Fruit fly (Drosophila melanogaster): Measurements from ENCODE around the gene CG43915.
A peak's percentile ranks its signal among the peaks of the same experiment; 100 is the strongest.

CG43915 gene

DNA sequence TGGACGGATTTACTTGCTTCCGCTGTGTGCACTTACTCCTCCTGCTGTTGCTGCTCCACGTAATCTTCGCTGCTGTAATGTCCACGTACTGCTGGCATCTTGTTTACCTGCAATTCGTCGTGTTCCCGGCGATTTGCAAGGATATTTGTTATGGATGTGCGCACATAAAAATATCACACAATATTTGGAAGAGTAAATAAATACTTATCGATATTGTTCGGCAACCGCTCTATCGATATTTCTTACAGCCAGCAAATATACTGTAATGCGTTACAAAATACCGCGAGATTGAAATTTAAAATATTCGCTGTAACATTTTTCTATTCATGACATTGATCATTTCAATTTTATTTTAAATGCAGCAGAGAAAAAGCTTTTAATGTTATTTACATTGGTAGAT, 34.9 kb upstream of the CG43915 start, which contains the start of gene CG10866:
Gene CG10866 (minus strand): TSS at position 187 of the 400 bp plus-strand sequence.
- peak; percentile 7 for TF ChIP-seq CG17801 (GFP tag; optimal IDR thresholded peaks at IDR 0.05; ENCODE audit: partially characterized antibody)

DNA sequence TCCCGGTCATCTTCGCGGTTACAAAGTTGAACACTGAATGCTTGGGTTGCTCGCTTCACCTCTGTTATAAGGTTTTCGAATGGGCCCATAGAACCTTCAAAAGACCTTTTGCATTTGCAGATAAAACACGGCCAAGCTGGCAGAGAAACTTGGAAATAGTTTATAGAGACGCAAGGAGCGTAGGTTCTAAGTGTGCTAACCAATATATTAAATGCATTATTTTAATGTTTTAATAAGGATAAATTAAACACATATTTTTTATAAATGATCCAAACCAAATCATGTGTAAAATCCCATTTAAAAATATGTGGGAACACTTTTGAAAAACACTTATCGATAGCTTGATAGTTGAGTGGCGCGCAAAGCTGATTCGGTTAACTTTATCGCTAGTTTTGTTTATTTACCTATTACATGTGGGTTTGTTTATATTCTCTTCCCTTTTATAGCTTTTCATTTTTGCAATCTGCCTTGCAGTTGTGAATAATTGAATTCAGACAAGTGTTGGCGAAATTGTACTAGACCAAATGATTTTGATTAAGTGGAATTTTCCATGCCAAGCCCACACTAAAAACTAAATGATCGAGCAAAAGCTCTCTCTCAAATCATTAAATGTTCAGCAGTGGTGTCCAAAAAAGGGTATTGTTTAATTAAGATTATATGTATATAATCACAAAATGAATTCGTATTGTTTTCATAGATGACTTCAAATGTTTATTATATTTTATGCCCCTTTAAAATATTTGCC, 32.5 kb upstream of the CG43915 start, which contains the start of gene CG12766:
Gene CG12766 (minus strand): TSS at position 51 of the 745 bp plus-strand sequence.
- peak; percentile 46 for TF ChIP-seq CG17801 (GFP tag; optimal IDR thresholded peaks at IDR 0.05; ENCODE audit: partially characterized antibody)

DNA sequence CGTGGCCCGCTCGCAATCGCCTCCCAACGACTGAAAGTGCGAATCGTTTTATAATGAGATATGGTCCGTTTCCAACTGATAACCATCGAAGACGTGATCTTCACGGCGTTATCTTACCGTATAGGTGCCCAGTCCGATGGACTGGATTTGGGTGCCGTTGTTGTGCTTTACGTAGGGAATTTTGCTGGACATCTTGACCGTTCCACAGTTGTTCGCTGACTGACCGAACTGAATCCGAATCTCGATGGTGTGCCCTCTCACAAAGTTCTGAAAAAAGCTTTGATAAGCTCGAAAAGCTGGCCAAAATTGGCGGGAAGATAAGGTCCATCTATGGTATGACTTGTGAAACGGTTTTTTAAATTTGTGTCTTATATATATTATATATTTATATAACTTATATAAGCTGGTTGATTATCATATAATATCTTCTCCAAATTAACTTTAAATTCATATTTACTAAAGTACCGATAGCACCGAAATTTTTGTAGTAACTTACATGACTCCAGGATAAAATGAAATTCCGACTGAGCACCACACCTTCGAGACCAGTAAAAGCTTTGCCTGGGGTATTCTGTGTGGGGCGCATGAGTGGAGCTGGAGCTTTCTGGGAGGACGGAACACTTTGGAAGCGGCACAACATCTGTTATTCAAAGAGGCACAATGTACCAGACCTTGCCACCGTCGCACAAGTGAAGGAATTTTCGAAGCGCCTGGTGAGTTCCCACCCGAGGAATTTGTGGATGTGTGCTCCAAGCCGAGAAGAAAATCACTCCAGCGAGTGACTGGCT, 30.3 kb upstream of the CG43915 start, which contains the start of the genes CG10863 and CG14982:
Gene CG10863 (minus strand): TSS at position 225 of the 788 bp plus-strand sequence.
Gene CG14982 (plus strand): TSS at position 470 of the 788 bp plus-strand sequence.
- peak; percentile 56 for TF ChIP-seq CG17801 (GFP tag; optimal IDR thresholded peaks at IDR 0.05; ENCODE audit: partially characterized antibody)

DNA sequence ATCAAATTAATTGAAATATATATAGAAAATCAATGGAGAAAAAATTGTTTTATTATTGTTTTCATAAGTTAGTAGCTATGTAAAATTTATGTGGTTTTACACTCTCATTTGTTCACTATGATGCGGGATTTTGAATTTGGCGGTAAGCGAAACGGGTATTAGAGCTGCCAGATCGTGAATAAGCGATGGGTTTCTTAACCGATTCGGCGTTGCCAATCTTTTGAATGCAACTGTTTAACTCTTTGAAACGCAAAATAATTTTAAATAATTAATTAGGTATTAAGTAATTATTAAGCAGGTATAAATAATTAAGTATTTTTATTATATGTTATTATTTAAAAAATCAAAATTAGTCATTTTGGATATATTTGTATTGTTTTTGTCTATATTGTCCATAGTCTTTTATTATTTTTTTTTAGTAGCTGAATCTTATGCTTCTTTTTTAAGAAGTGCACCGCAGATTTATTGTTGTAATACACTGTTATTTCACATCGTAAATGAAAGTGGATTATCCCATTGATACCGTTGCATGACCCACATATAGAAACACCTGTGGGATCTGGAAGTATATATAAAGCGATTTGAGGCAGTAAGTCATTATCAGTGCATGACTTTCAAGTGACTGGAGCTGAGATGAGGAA, 25.3 kb upstream of the CG43915 start, which contains the start of gene CG10853:
Gene CG10853 (plus strand): TSS at position 591 of the 641 bp plus-strand sequence.
- TF ChIP-seq CG17801 (GFP tag; optimal IDR thresholded peaks at IDR 0.05; ENCODE audit: partially characterized antibody): no peak

DNA sequence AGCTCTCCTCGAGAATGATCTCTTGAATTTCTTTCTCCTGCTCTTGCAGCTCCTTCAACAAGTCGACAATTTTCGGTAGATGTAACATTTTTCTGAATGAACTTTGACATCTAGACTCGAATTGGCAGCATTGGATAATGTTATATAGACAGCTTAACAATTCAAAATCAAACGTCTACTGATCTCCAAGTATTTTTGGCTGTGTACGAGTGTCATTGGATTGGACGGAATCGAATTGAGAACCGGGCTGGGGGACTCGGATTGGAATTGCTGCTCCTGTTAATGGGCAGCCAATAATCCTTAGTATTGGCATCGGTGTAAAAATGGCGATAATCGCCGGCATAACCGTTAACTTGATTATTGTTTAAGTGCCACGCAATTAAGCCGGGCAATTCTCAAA, 23.5 kb upstream of the CG43915 start, which contains the start of gene CG14983:
Gene CG14983 (minus strand): TSS at position 101 of the 400 bp plus-strand sequence.
- no peak for TF ChIP-seq CG17801 (GFP tag; optimal IDR thresholded peaks at IDR 0.05; ENCODE audit: partially characterized antibody)

DNA sequence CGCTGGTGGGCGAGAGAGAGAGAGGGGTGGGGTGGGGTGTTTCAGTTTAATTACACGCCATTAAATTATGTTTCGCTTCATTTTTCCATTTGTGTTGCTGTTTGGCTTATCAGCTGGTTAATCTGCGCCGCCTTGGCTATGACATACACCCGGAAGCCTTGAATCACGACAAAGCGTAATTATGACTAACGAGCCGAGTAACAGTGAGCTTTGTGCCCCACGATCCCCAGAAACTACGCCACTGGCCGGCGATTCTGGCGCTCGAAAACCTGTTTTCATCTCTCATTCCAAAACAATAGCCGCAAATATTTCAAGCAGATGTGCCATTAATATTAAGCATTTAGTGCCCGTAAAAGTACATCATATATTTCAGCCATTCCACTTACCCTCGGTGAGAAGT, 20.8 kb upstream of the CG43915 start:
- TF ChIP-seq CG17801 (GFP tag; optimal IDR thresholded peaks at IDR 0.05; ENCODE audit: partially characterized antibody): no peak

DNA sequence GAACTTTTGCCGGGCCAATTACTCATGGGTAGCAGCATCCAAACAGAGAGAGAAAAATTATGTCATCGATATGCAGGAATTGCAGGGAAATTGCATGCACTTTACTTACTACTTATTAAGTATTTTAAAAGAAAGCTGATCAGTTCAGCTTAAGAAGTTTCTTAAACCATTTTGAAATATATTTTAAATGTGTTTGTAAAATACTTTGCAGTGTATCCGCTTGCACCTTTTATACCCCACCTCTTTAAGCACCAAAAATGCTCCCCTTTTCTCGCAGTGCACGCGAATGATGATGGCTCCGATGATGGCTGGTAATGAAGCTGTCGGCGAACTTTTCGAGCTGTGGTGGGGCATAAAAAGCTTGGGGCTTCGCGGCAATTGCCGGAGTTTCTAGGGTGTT, 20.2 kb upstream of the CG43915 start, which contains the start of gene CG14984:
Gene CG14984 (minus strand): TSS at position 83 of the 400 bp plus-strand sequence.
- no peak for TF ChIP-seq CG17801 (GFP tag; optimal IDR thresholded peaks at IDR 0.05; ENCODE audit: partially characterized antibody)

DNA sequence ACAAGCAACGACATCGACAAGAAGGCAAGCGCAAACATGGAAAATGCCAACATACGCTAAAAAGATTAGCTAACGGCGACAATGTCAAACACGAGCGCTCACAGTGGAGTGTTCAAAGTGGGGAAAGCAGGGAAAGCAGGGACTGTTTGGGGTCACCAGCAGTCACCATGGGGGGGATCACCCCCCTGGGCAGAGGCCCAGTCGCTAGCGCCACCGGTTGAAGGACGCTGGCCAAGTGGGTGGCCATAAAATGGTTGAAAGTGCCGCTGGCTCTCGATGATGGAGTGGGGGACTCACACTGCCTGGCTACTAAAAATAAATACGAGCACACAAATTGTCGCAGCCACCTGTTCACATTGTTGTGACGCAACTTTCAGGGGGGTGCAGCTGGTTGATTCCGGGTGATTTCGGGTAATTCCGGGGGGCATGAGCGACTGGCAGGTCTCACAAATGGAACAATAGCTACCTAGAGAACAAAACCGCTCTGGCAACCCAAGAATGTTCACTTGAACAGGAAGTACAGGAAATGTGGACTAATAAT, 11.8 kb upstream of the CG43915 start:
- TF ChIP-seq CG17801 (GFP tag; optimal IDR thresholded peaks at IDR 0.05; ENCODE audit: partially characterized antibody): no peak

DNA sequence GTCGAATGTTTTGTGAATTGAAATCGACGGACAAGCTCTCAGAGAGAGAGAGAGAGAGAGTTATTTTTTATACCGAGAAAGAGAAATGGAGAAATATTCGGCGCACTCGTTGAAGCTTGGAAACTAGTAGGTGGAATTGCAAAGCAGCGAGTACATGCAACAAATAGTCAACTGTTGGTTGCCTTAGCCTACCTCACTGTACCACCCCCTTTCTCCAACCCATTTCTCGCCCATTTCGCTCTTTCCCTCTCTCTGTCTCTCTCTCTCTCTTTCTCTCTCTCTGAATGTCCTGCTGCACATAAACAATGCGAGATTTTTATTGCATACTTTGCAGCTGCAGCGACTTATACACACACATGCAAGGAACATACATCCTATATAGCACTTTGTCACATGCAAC, 8.7 kb upstream of the CG43915 start:
- TF ChIP-seq CG17801 (GFP tag; optimal IDR thresholded peaks at IDR 0.05; ENCODE audit: partially characterized antibody): no peak

DNA sequence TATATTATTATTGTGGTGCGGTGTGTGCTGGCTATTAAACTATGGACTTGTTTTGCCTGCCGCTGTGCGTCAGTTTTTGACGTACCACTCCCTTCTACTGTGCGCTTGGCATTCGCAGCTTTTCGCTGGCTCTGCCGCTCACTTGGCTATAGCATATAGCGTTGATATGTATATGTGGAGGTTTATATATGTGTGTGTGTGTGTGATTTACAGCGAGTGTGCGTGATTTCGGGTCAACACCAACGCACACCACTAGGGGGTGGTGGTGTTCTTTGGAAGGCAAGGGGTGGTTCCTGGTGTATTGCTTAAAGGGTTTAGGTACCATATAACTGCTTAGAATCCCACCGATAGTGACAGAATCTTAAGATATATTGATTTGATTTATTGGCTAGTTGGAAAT, 8.0 kb upstream of the CG43915 start, which contains the start of gene CG12605:
Gene CG12605 (minus strand): TSS at position 101 of the 400 bp plus-strand sequence.
- TF ChIP-seq CG17801 (GFP tag; optimal IDR thresholded peaks at IDR 0.05; ENCODE audit: partially characterized antibody): no peak

DNA sequence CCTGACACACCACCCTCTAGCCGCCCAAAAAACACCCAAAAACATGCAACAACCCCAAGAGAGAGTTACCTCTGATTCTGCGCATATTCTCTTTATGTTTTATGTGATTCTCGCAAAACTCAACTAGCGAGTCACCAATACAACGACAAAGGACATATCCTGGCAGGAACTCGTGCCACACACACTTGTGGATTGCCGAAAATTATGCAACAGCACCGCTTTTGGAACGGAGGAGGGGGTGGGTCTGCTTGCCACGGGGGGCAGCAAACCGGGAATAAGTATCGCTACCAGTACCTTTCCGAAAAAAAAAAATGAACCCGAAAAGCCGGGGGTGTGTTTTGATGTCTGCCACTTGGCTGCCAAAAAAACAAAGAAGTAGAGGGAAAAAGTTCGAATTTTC, 7.6 kb upstream of the CG43915 start:
- no peak for TF ChIP-seq CG17801 (GFP tag; optimal IDR thresholded peaks at IDR 0.05; ENCODE audit: partially characterized antibody)

DNA sequence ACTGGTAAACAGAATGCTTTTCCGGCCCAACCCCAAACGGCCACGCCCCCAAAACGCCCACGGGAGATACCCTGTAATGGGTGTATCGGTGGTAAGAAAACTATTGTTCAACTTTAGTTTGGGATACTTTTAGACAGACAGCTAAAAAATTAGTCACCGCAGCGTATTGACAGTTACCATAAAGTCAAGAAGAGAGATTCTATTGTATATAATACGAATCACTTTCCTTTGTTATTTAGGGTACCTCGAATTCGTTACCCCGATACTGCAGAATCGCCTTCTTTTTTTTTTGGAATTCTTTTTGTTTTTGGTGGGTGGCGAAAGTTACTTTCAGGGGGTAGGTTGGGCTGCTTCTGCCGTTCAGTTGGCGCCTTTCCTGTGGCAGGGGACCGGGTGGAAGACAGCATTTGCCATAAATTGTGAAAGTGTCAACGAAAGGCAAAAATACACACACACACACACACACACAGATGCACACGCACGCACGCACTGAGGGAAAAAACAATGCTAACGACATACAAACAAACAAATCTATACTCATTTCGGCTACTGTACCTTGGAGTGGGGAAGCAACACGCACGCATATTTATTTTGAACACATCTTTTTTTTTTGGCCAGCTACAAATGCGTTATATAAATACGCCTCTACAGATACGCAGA, 2.2 kb upstream of the CG43915 start:
- no peak for TF ChIP-seq CG17801 (GFP tag; optimal IDR thresholded peaks at IDR 0.05; ENCODE audit: partially characterized antibody)

DNA sequence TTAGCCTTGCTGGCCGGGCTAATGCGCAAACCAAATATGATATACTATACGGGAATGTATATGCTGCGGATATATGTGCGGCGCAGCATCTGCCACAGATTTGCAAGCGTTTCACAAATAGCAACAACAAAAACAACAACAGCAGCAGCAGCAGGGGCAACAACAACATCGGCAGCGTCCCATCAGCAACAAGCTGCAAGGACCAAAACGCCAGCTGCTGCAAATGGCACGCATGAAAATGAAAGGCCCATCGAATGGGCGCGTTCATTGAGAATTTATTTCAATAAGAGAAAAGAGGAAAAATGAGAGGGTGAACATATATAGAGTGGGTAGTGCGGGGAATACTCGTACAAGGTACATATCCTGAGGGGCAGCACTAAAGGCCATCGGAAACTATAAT, 3.7 kb downstream of the CG43915 start:
- TF ChIP-seq CG17801 (GFP tag; optimal IDR thresholded peaks at IDR 0.05; ENCODE audit: partially characterized antibody): no peak
